Worm (Caenorhabditis elegans) whole organism, midembryonic: ENCODE measurements around the gene zif-1.

Experiments
- T22C8.4 ChIP-seq: fragments of 200-800 bp; sonication (Bioruptor generic); IDR thresholded peaks from 2 replicates; pipeline ENCODE4 v1.3.6; 2022; ENCODE audit warnings: missing genetic modification characterization, missing compliant biosample characterization
- cog-1 ChIP-seq: sonication (generic microtip); optimal IDR thresholded peaks from 2 replicates; lab custom pipeline; 2016; ENCODE audit warnings: missing genetic modification characterization, missing compliant biosample characterization
- flt-1 ChIP-seq: fragments of 200-800 bp; sonication (Bioruptor generic); IDR thresholded peaks from 2 replicates; pipeline ENCODE4 v1.3.6; 2022; ENCODE audit warnings: missing genetic modification characterization, missing compliant biosample characterization
- med-1 ChIP-seq: sonication (generic microtip); optimal IDR thresholded peaks from 2 replicates; lab custom pipeline; 2017; ENCODE audit warnings: missing genetic modification characterization, mild to moderate bottlenecking, missing compliant biosample characterization, antibody characterized with exemption, missing genetic modification reagents; ENCODE audit not compliant: insufficient read depth
- tab-1 ChIP-seq: fragments of 200-800 bp; sonication (Bioruptor generic); IDR thresholded peaks from 2 replicates; pipeline ENCODE4 v1.3.6; 2022; ENCODE audit warnings: missing genetic modification characterization, missing compliant biosample characterization

DNA sequence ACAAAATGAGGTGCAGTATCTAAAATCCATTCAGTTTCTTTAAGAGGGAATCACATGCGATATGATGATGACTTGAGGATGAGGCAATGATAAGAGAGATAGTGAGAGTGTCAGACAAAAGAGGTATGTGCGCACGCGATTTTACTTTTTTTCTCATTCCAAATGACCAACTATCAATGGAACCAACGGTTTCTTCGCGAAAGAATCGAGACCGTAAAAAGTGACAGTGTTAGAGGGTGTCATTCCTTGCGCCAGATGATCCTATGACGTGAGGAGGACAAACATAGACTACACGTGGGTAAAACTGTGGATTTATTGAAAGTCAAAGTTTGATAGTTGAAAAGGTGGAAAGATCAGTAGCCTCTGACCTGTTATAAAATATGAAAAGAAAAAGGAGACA is 18.8 kb upstream of the zif-1 start:
- TF ChIP-seq T22C8.4: no peak
- no peak for TF ChIP-seq flt-1 (GFP tag; lab: Robert Waterston, UW)
- TF ChIP-seq tab-1: no peak
- no peak for TF ChIP-seq cog-1 (tag; lab: Kevin White, UChicago)
- no peak for TF ChIP-seq med-1 (GFP tag; lab: Kevin White, UChicago)
